Fruit fly (Drosophila melanogaster) Kc167 (cell line): ENCODE data around the gene CG43233.

Experiments used
- Myc ChIP-seq: fragments of >200 bp; optimal IDR thresholded peaks from 2 replicates; lab custom pipeline; 2017; ENCODE audit warnings: missing external identifiers
- Sin3A ChIP-seq: fragments of >200 bp; optimal IDR thresholded peaks from 2 replicates; lab custom pipeline; 2018; ENCODE audit warnings: missing external identifiers
- h ChIP-seq: fragments of >200 bp; optimal IDR thresholded peaks from 3 replicates; lab custom pipeline; 2018; ENCODE audit warnings: missing external identifiers
- insv ChIP-seq: fragments of >200 bp; optimal IDR thresholded peaks from 3 replicates; lab custom pipeline; 2018; ENCODE audit warnings: missing external identifiers
- psq ChIP-seq: fragments of >200 bp; optimal IDR thresholded peaks from 2 replicates; lab custom pipeline; 2017; ENCODE audit warnings: missing external identifiers
- ttk ChIP-seq: sonication (Bioruptor generic); optimal IDR thresholded peaks from 2 replicates; lab custom pipeline; 2017; ENCODE audit warnings: missing external identifiers

Gene CG43233

dm6 chr2L:20427401-20427800 is 45.8 kb downstream of the CG43233 start:
- no peak for TF ChIP-seq Myc (lab: Kevin White, UChicago)
- no peak for TF ChIP-seq psq (lab: Kevin White, UChicago)
- no peak for TF ChIP-seq h (lab: Kevin White, UChicago)
- TF ChIP-seq ttk (lab: Kevin White, UChicago) = no peak

dm6 chr2L:20425854-20426396 is 47.3 kb downstream of the CG43233 start, which contains the start of gene CG31688:
Gene CG31688, plus strand, starts transcription at chr2L:20426199.
- TF ChIP-seq h (lab: Kevin White, UChicago) (no peak), Myc (lab: Kevin White, UChicago) (no peak)

DNA sequence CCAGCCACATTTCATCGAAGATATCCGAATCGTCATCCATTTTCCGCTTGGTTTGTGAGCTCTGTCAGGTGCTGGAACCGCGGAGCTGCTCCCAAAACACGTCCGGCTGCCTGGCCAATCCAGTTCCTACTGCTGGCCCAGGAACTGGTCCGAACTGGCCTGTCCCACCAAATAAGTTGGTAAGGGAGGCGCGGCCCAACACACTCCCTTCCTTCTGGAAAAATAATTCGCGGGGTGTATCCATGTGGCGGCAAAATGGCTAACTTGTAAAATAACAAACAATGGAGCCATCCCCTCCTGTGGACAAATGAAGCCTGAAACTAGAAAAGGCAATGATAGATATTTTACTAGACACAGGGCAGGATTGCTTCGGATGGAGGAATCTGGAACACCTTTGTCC is 48.6 kb downstream of the CG43233 start, which contains the start of gene CG15130:
CG15130 (minus strand) TSS at position 101 of the 400 bp plus-strand sequence.
- TF ChIP-seq Sin3A (lab: Kevin White, UChicago) (no peak), ttk (lab: Kevin White, UChicago) (no peak), Myc (lab: Kevin White, UChicago) (no peak), h (lab: Kevin White, UChicago) (no peak), psq (lab: Kevin White, UChicago) (no peak), insv (lab: Kevin White, UChicago) (no peak)
